Worm (Caenorhabditis elegans) whole organism, L4 larva: ENCODE measurements around the gene pgl-3.

ENCODE experiments used
- F10B5.3 ChIP-seq: sonication (generic microtip); optimal IDR thresholded peaks from 2 replicates; lab custom pipeline; 2016; ENCODE audit warnings: mild to moderate bottlenecking, missing genetic modification characterization, missing compliant biosample characterization
- R02D3.7 ChIP-seq: fragments of 150-350 bp; sonication (generic microtip); optimal IDR thresholded peaks from 3 replicates; lab custom pipeline; 2014; ENCODE audit warnings: missing biosample characterization, missing genetic modification characterization
- Y105C5A.15 ChIP-seq: fragments of 200-800 bp; sonication (Bioruptor generic); IDR thresholded peaks from 2 replicates; pipeline ENCODE4 v1.3.6; 2022; ENCODE audit warnings: missing genetic modification characterization, missing compliant biosample characterization
- Y75B8A.6 ChIP-seq: fragments of 200-800 bp; sonication (Bioruptor generic); IDR thresholded peaks from 2 replicates; pipeline ENCODE4 v1.3.6; 2022; ENCODE audit warnings: missing genetic modification reagents, missing genetic modification characterization, missing compliant biosample characterization
- ZK337.2 ChIP-seq: fragments of 200-800 bp; sonication (Bioruptor generic); IDR thresholded peaks from 2 replicates; pipeline ENCODE4 v1.3.6; 2022; ENCODE audit warnings: missing genetic modification reagents, missing genetic modification characterization, missing compliant biosample characterization
- aha-1 ChIP-seq: fragments of 150-350 bp; peaks from one replicate; lab custom pipeline; 2014; ENCODE audit warnings: missing biosample characterization, missing genetic modification characterization
- ama-1 ChIP-seq: fragments of 150-350 bp; optimal IDR thresholded peaks from 2 replicates; lab custom pipeline; 2014; ENCODE audit warnings: inconsistent platforms, mixed read lengths
- arid-1 ChIP-seq: fragments of 200-800 bp; sonication (Bioruptor generic); conservative IDR thresholded peaks from 2 replicates; pipeline ENCODE4 v1.3.6; 2022; ENCODE audit warnings: missing genetic modification reagents, missing genetic modification characterization, missing compliant biosample characterization
- attf-4 ChIP-seq: sonication (generic microtip); optimal IDR thresholded peaks from 3 replicates; lab custom pipeline; 2017; ENCODE audit warnings: missing biosample characterization, missing genetic modification characterization
- ceh-20 ChIP-seq: fragments of 200-800 bp; sonication (Bioruptor generic); IDR thresholded peaks from 2 replicates; pipeline ENCODE4 v1.3.6; 2022; ENCODE audit warnings: missing genetic modification reagents, missing genetic modification characterization, missing compliant biosample characterization
- ceh-62 ChIP-seq: sonication (generic microtip); optimal IDR thresholded peaks from 2 replicates; lab custom pipeline; 2017; ENCODE audit warnings: missing biosample characterization, missing genetic modification characterization
- ctbp-1 ChIP-seq: fragments of 200-800 bp; sonication (Bioruptor generic); IDR thresholded peaks from 2 replicates; pipeline ENCODE4 v1.3.6; 2022; ENCODE audit warnings: missing genetic modification reagents, missing genetic modification characterization, missing compliant biosample characterization
- daf-12 ChIP-seq: fragments of 150-350 bp; optimal IDR thresholded peaks from 2 replicates; lab custom pipeline; 2014; ENCODE audit warnings: missing biosample characterization, missing genetic modification reagents, missing genetic modification characterization
- dmd-8 ChIP-seq: fragments of 200-800 bp; sonication (Bioruptor generic); IDR thresholded peaks from 2 replicates; pipeline ENCODE4 v1.3.6; 2022; ENCODE audit warnings: missing genetic modification characterization, missing compliant biosample characterization
- dpl-1 ChIP-seq: fragments of 150-350 bp; optimal IDR thresholded peaks from 2 replicates; lab custom pipeline; 2014; ENCODE audit warnings: missing biosample characterization, missing genetic modification reagents, missing genetic modification characterization
- dve-1 ChIP-seq: sonication (generic microtip); optimal IDR thresholded peaks from 2 replicates; lab custom pipeline; 2017; ENCODE audit warnings: antibody characterized with exemption, mild to moderate bottlenecking, missing genetic modification characterization, missing compliant biosample characterization; ENCODE audit not compliant: insufficient read depth
- egl-27 ChIP-seq: sonication (generic microtip); optimal IDR thresholded peaks from 3 replicates; lab custom pipeline; 2017; ENCODE audit warnings: missing biosample characterization, missing genetic modification reagents, missing genetic modification characterization
- egl-43 ChIP-seq: fragments of 200-800 bp; sonication (Bioruptor generic); IDR thresholded peaks from 2 replicates; pipeline ENCODE4 v1.3.6; 2022; ENCODE audit warnings: missing genetic modification reagents, missing genetic modification characterization, missing compliant biosample characterization
- fkh-10 ChIP-seq: fragments of 150-350 bp; optimal IDR thresholded peaks from 2 replicates; lab custom pipeline; 2014; ENCODE audit warnings: missing biosample characterization, missing genetic modification reagents, missing genetic modification characterization
- lim-7 ChIP-seq: fragments of 200-800 bp; sonication (Bioruptor generic); IDR thresholded peaks from 2 replicates; pipeline ENCODE4 v1.3.6; 2022; ENCODE audit warnings: missing genetic modification characterization, missing compliant biosample characterization
- madf-9 ChIP-seq: fragments of 200-800 bp; sonication (Bioruptor generic); conservative IDR thresholded peaks from 2 replicates; pipeline ENCODE4 v1.3.6; 2022; ENCODE audit warnings: missing genetic modification reagents, missing genetic modification characterization, missing compliant biosample characterization
- mdt-29 ChIP-seq: fragments of 200-800 bp; sonication (Bioruptor generic); IDR thresholded peaks from 2 replicates; pipeline ENCODE4 v1.3.6; 2022; ENCODE audit warnings: missing genetic modification reagents, missing genetic modification characterization, missing compliant biosample characterization
- nhr-102 ChIP-seq: sonication (generic microtip); optimal IDR thresholded peaks from 2 replicates; lab custom pipeline; 2016; ENCODE audit warnings: mild to moderate bottlenecking, missing genetic modification characterization, moderate library complexity, missing compliant biosample characterization
- nhr-11 ChIP-seq: fragments of 150-350 bp; optimal IDR thresholded peaks from 2 replicates; lab custom pipeline; 2014; ENCODE audit warnings: missing biosample characterization, missing genetic modification characterization
- nhr-28 ChIP-seq: fragments of 150-350 bp; optimal IDR thresholded peaks from 2 replicates; lab custom pipeline; 2014; ENCODE audit warnings: missing biosample characterization, missing genetic modification characterization
- nhr-76 ChIP-seq: fragments of 150-350 bp; optimal IDR thresholded peaks from 2 replicates; lab custom pipeline; 2014; ENCODE audit warnings: missing biosample characterization, missing genetic modification characterization
- pha-4 ChIP-seq, 2 experiments: fragments of 150-350 bp in 1 of 2; fragments of 200-800 bp in 1 of 2; sonication (Bioruptor generic) in 1 of 2; IDR thresholded peaks in 1 of 2; optimal IDR thresholded peaks in 1 of 2; 2 replicates each; pipeline versions ENCODE4 v1.3.6 to Lab custom; 2014 to 2022; ENCODE audit warnings: missing genetic modification characterization in 2 of 2, missing genetic modification reagents in 2 of 2, missing biosample characterization in 1 of 2, missing compliant biosample characterization in 1 of 2
- php-3 ChIP-seq: fragments of 200-800 bp; sonication (Bioruptor generic); IDR thresholded peaks from 2 replicates; pipeline ENCODE4 v1.3.6; 2022; ENCODE audit warnings: missing genetic modification reagents, missing genetic modification characterization, missing compliant biosample characterization
- pqm-1 ChIP-seq: sonication (generic microtip); optimal IDR thresholded peaks from 2 replicates; lab custom pipeline; 2017; ENCODE audit warnings: missing biosample characterization, missing genetic modification characterization
- set-16 ChIP-seq: fragments of 200-800 bp; sonication (Bioruptor generic); IDR thresholded peaks from 2 replicates; pipeline ENCODE4 v1.3.6; 2022; ENCODE audit warnings: missing genetic modification reagents, missing genetic modification characterization, missing compliant biosample characterization
- snpc-1.2 ChIP-seq: fragments of 200-800 bp; sonication (Bioruptor generic); IDR thresholded peaks from 2 replicates; pipeline ENCODE4 v1.3.6; 2022; ENCODE audit warnings: missing genetic modification reagents, missing genetic modification characterization, missing compliant biosample characterization
- spr-1 ChIP-seq: sonication (generic microtip); optimal IDR thresholded peaks from 2 replicates; lab custom pipeline; 2016; ENCODE audit warnings: mild to moderate bottlenecking, missing genetic modification characterization, missing compliant biosample characterization
- unc-62 ChIP-seq, 3 experiments: fragments of 150-350 bp in 1 of 3; sonication (generic microtip); optimal IDR thresholded peaks in 2 of 3; peaks in 1 of 3; 1 replicate in 1 of 3; 2 replicates in 2 of 3; lab custom pipeline; 2014 to 2017; ENCODE audit warnings: missing biosample characterization in 3 of 3, missing genetic modification characterization in 3 of 3, missing genetic modification reagents in 3 of 3, missing genotype in 1 of 3
- vab-7 ChIP-seq: fragments of 200-800 bp; sonication (Bioruptor generic); IDR thresholded peaks from 2 replicates; pipeline ENCODE4 v1.3.6; 2022; ENCODE audit warnings: missing genetic modification reagents, missing genetic modification characterization, missing compliant biosample characterization
- zfp-3 ChIP-seq: fragments of 200-800 bp; sonication (Bioruptor generic); conservative IDR thresholded peaks from 2 replicates; pipeline ENCODE4 v1.3.6; 2022; ENCODE audit warnings: missing genetic modification reagents, missing genetic modification characterization, missing compliant biosample characterization
- zip-11 ChIP-seq: fragments of 200-800 bp; sonication (Bioruptor generic); IDR thresholded peaks from 2 replicates; pipeline ENCODE4 v1.3.6; 2022; ENCODE audit warnings: missing genetic modification characterization, missing compliant biosample characterization

Gene pgl-3

DNA sequence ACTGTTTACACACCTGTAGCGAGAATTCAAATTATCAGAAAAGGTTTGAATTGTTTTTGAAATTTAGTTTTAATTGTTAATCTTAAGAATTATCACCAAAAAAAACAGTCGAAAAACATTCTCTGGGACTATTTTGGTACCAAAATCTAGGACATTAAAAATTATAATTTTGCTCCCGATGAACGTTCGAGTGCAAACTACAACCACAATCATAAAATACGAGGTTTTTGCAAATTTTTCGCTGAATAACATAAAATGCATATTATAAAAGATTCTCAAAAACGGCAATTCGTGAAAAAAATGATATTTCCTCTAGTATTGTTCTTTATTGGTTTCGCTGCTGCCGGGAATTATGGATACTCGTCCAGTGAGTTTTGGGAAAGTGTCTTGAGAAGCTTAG lies 34.6 kb downstream of the pgl-3 start, which contains the start of gene R02F11.12:
R02F11.12 (plus strand) TSS at position 301 of the 400 bp plus-strand sequence.
- no peak for TF ChIP-seq arid-1 (GFP tag; lab: Robert Waterston, UW)
- TF ChIP-seq attf-4: no peak
- no peak for TF ChIP-seq nhr-28 (tag; lab: Kevin White, UChicago)
- TF ChIP-seq F10B5.3 (tag; lab: Kevin White, UChicago): no peak
- no peak for TF ChIP-seq unc-62 (GFP tag; optimal IDR thresholded peaks at IDR 0.05 in 1 of 2; lab: Kevin White, UChicago)
- no peak for TF ChIP-seq unc-62 (tag; optimal IDR thresholded peaks at IDR 0.05; lab: Kevin White, UChicago)
- TF ChIP-seq aha-1 (tag; lab: Kevin White, UChicago): no peak
- TF ChIP-seq Y105C5A.15 (GFP tag; lab: Robert Waterston, UW): no peak
- TF ChIP-seq Y75B8A.6 (GFP tag; lab: Robert Waterston, UW): no peak
- TF ChIP-seq spr-1: no peak
- TF ChIP-seq nhr-102 (tag; lab: Kevin White, UChicago): no peak
- TF ChIP-seq daf-12 (tag; lab: Kevin White, UChicago): no peak
- TF ChIP-seq vab-7: no peak
- TF ChIP-seq R02D3.7 (tag; lab: Kevin White, UChicago): no peak
- no peak for TF ChIP-seq fkh-10 (GFP tag; lab: Kevin White, UChicago)

- no peak for TF ChIP-seq pha-4 (GFP tag; IDR thresholded peaks at IDR 0.05; lab: Robert Waterston, UW)
- TF ChIP-seq pha-4 (tag; optimal IDR thresholded peaks at IDR 0.05; lab: Kevin White, UChicago): no peak
- TF ChIP-seq pqm-1 (tag; lab: Kevin White, UChicago): no peak
- no peak for TF ChIP-seq spr-1
- no peak for TF ChIP-seq egl-27 (tag; lab: Kevin White, UChicago)
- TF ChIP-seq Y105C5A.15 (GFP tag; lab: Robert Waterston, UW): no peak
- TF ChIP-seq ctbp-1: no peak
- no peak for TF ChIP-seq zfp-3 (GFP tag; lab: Robert Waterston, UW)
- TF ChIP-seq lim-7 (GFP tag; lab: Robert Waterston, UW): no peak
- no peak for TF ChIP-seq ZK337.2
These were observed 35.8 kb downstream of the pgl-3 start, which contains the start of gene R02F11.11 for ce11 chrV:4791569-4791968. Gene R02F11.11 (plus strand): TSS chrV:4791869.

ce11 chrV:4794308-4794707 lies 38.5 kb downstream of the pgl-3 start, which contains the start of gene R02F11.2:
Gene R02F11.2 (plus strand): TSS chrV:4794599.
- peak; percentile 60 for TF ChIP-seq nhr-11 (tag; lab: Kevin White, UChicago)
- TF ChIP-seq ama-1 (lab: Kevin White, UChicago): no peak
- no peak for TF ChIP-seq nhr-76 (tag; lab: Kevin White, UChicago)
- TF ChIP-seq, all 104 proteins: peak for 1

ce11 chrV:4800794-4801193 lies 45.0 kb downstream of the pgl-3 start, which contains the start of gene R02F11.1:
Gene R02F11.1 (plus strand): TSS chrV:4801094.
- TF ChIP-seq set-16 (GFP tag; lab: Robert Waterston, UW): 0 out of 2 replicates have a peak, but pooled peaks have one; percentile 11
- no peak for TF ChIP-seq dve-1 (tag; lab: Kevin White, UChicago)

- TF ChIP-seq ceh-20 (GFP tag; lab: Robert Waterston, UW) (no peak), vab-7 (no peak), snpc-1.2 (GFP tag; lab: Robert Waterston, UW) (peak; percentile 30; the same call in 1 of the 2 replicates), dmd-8 (GFP tag; lab: Robert Waterston, UW) (no peak), madf-9 (GFP tag; lab: Robert Waterston, UW) (no peak), mdt-29 (no peak), aha-1 (tag; lab: Kevin White, UChicago) (no peak), dpl-1 (GFP tag; lab: Kevin White, UChicago) (no peak), ceh-62 (tag; lab: Kevin White, UChicago) (no peak), egl-43 (peak; percentile 73; the same call in 1 of the 2 replicates), zip-11 (GFP tag; lab: Robert Waterston, UW) (no peak), php-3 (GFP tag; lab: Robert Waterston, UW) (no peak), pqm-1 (tag; lab: Kevin White, UChicago) (no peak), set-16 (GFP tag; lab: Robert Waterston, UW) (peak; percentile 67)
These were observed 46.2 kb downstream of the pgl-3 start for ce11 chrV:4801943-4802342.
